Fruit fly (Drosophila melanogaster): Measurements from ENCODE around the gene Rsph1.

DNA sequence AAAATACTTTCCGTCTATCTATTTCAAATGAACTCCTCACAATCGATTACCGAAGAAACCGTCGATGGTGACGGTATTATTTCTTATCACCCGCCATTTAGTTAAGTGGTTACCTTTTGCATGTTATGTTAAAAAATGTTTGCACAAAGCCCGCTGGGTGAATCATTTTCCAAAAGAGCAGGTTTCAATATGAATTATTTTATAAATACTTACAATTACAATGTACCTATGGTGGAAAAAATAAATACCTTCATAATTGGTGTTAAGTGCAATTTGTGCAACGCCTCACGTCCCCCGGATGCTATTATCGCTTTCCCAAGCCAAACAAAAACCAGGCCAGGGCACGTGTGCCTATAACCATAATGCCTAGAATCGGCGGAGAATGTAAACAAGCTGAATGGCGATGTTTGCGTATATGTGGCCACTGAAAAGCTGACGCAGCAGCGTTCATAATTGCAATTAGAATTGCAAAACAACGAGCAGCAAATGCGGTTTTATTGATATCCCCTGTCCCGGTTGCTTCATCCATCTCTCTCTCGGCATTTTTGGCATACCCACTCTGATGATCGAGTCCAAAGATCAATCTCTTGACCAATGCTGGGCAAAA is 23.7 kb downstream of the Rsph1 start:
- TF ChIP-seq CG8478 (optimal IDR thresholded peaks at IDR 0.05) (no peak), CTCF (optimal IDR thresholded peaks at IDR 0.05) (no peak)
